Fruit fly (Drosophila melanogaster) whole organism, embryonic: ENCODE results near the gene tub.

Experiments
- Atf6 ChIP-seq: fragments of 200-800 bp; sonication (Bioruptor generic); IDR thresholded peaks from 2 replicates; pipeline ENCODE4 v1.3.6; 2022; ENCODE audit warnings: missing biosample characterization, missing genetic modification characterization
- Awh ChIP-seq: fragments of 200-800 bp; sonication (Bioruptor generic); IDR thresholded peaks from 2 replicates; pipeline ENCODE4, ENCODE4 v1.3.6; 2022; ENCODE audit warnings: missing biosample characterization, missing genetic modification characterization
- B-H1 ChIP-seq: fragments of 200-800 bp; sonication (Bioruptor generic); IDR thresholded peaks from 3 replicates; pipeline ENCODE4 v1.3.6; 2022; ENCODE audit warnings: missing biosample characterization, missing genetic modification characterization
- CG10431 ChIP-seq: fragments of 200-800 bp; sonication (Bioruptor generic); optimal IDR thresholded peaks from 3 replicates; lab custom pipeline; 2018; ENCODE audit warnings: missing biosample characterization, mild to moderate bottlenecking, missing genetic modification characterization
- CG11723 ChIP-seq: fragments of 200-800 bp; sonication (Bioruptor generic); optimal IDR thresholded peaks from 2 replicates; lab custom pipeline; 2017; ENCODE audit warnings: missing biosample characterization, mild to moderate bottlenecking, missing genetic modification characterization
- CG12391 ChIP-seq: fragments of 200-800 bp; sonication (Bioruptor generic); optimal IDR thresholded peaks from 3 replicates; lab custom pipeline; 2018; ENCODE audit warnings: missing biosample characterization, mild to moderate bottlenecking, missing genetic modification characterization, moderate library complexity
- CG13775 ChIP-seq: fragments of 200-800 bp; sonication (Bioruptor generic); optimal IDR thresholded peaks from 3 replicates; lab custom pipeline; 2017; ENCODE audit warnings: missing biosample characterization, mild to moderate bottlenecking, missing genetic modification characterization
- CG14965 ChIP-seq: fragments of 200-800 bp; sonication (Bioruptor generic); optimal IDR thresholded peaks from 2 replicates; lab custom pipeline; 2016; ENCODE audit warnings: missing biosample characterization, missing genetic modification characterization, borderline replicate concordance
- CG15073 ChIP-seq: fragments of 200-800 bp; sonication (Bioruptor generic); optimal IDR thresholded peaks from 2 replicates; lab custom pipeline; 2016; ENCODE audit warnings: missing biosample characterization, missing genetic modification characterization
- CG15269 ChIP-seq: fragments of 200-800 bp; sonication (Bioruptor generic); optimal IDR thresholded peaks from 2 replicates; lab custom pipeline; 2018; ENCODE audit warnings: missing biosample characterization, mild to moderate bottlenecking, missing genetic modification characterization, moderate library complexity
- CG1647 ChIP-seq: fragments of 200-800 bp; sonication (Bioruptor generic); optimal IDR thresholded peaks from 3 replicates; lab custom pipeline; 2016; ENCODE audit warnings: missing biosample characterization, missing genetic modification characterization
- CG17612 ChIP-seq: fragments of 200-800 bp; sonication (Bioruptor generic); IDR thresholded peaks from 2 replicates; pipeline ENCODE4 v1.3.6; 2022; ENCODE audit warnings: missing biosample characterization, missing genetic modification characterization
- CG17802 ChIP-seq: fragments of 200-800 bp; sonication (Bioruptor generic); optimal IDR thresholded peaks from 2 replicates; lab custom pipeline; 2018; ENCODE audit warnings: missing biosample characterization, mild to moderate bottlenecking, missing genetic modification characterization, moderate library complexity
- CG18599 ChIP-seq: fragments of 200-800 bp; sonication (Bioruptor generic); optimal IDR thresholded peaks from 3 replicates; lab custom pipeline; 2017; ENCODE audit warnings: missing biosample characterization, missing genetic modification characterization, mild to moderate bottlenecking, moderate library complexity, missing genetic modification reagents
- CG3838 ChIP-seq: fragments of 200-800 bp; sonication (Bioruptor generic); optimal IDR thresholded peaks from 3 replicates; lab custom pipeline; 2016; ENCODE audit warnings: missing biosample characterization, missing genetic modification characterization
- CG5245 ChIP-seq: fragments of 200-800 bp; sonication (Bioruptor generic); optimal IDR thresholded peaks from 3 replicates; lab custom pipeline; 2016; ENCODE audit warnings: missing biosample characterization, missing genetic modification characterization
- CG8089 ChIP-seq: fragments of 200-800 bp; sonication (Bioruptor generic); optimal IDR thresholded peaks from 3 replicates; lab custom pipeline; 2016; ENCODE audit warnings: missing biosample characterization, missing genetic modification characterization
- Dbx ChIP-seq: fragments of 200-800 bp; sonication (Bioruptor generic); IDR thresholded peaks from 3 replicates; pipeline ENCODE4 v1.3.6; 2022; ENCODE audit warnings: missing biosample characterization, missing genetic modification characterization
- Drgx ChIP-seq: fragments of 200-800 bp; sonication (Bioruptor generic); IDR thresholded peaks from 2 replicates; pipeline ENCODE4 v1.3.6; 2022; ENCODE audit warnings: missing biosample characterization, missing genetic modification characterization
- ERR ChIP-seq: fragments of 200-800 bp; sonication (Bioruptor generic); optimal IDR thresholded peaks from 2 replicates; lab custom pipeline; 2016; ENCODE audit warnings: missing biosample characterization, missing genetic modification characterization
- Gsc ChIP-seq: fragments of 200-800 bp; sonication (Bioruptor generic); IDR thresholded peaks from 2 replicates; pipeline ENCODE4 v1.3.6; 2022; ENCODE audit warnings: missing biosample characterization, missing genetic modification characterization
- HLHmδ ChIP-seq: fragments of 200-800 bp; sonication (Bioruptor generic); optimal IDR thresholded peaks from 2 replicates; lab custom pipeline; 2018; ENCODE audit warnings: missing biosample characterization, mild to moderate bottlenecking, missing genetic modification characterization, moderate library complexity
- Hey ChIP-seq: fragments of 200-800 bp; sonication (Bioruptor generic); optimal IDR thresholded peaks from 3 replicates; lab custom pipeline; 2018; ENCODE audit warnings: missing biosample characterization, mild to moderate bottlenecking, missing genetic modification characterization
- HmgD ChIP-seq: fragments of 200-800 bp; sonication (Bioruptor generic); optimal IDR thresholded peaks from 3 replicates; lab custom pipeline; 2016; ENCODE audit warnings: missing biosample characterization, missing genetic modification characterization
- Lpt ChIP-seq: fragments of >200 bp; optimal IDR thresholded peaks from 2 replicates; lab custom pipeline; 2018; ENCODE audit warnings: missing biosample characterization, missing genetic modification characterization
- Meics ChIP-seq: fragments of 200-800 bp; sonication (Bioruptor generic); optimal IDR thresholded peaks from 2 replicates; lab custom pipeline; 2017; ENCODE audit warnings: missing biosample characterization, mild to moderate bottlenecking, missing genetic modification characterization
- Pdp1 ChIP-seq, 2 experiments: fragments of 200-800 bp; sonication (Bioruptor generic); optimal IDR thresholded peaks; 3 replicates each; lab custom pipeline; 2016; ENCODE audit warnings: missing biosample characterization in 2 of 2, missing genetic modification characterization in 2 of 2, mild to moderate bottlenecking in 1 of 2, moderate library complexity in 1 of 2
- Taf1 ChIP-seq: fragments of 200-800 bp; sonication (Bioruptor generic); IDR thresholded peaks from 2 replicates; pipeline ENCODE4 v1.3.6; 2022; ENCODE audit warnings: missing biosample characterization, missing genetic modification characterization
- Vsx1 ChIP-seq: fragments of 200-800 bp; sonication (Bioruptor generic); optimal IDR thresholded peaks from 2 replicates; lab custom pipeline; 2017; ENCODE audit warnings: missing biosample characterization, mild to moderate bottlenecking, missing genetic modification characterization, missing genetic modification reagents
- al ChIP-seq: fragments of 200-800 bp; sonication (Bioruptor generic); IDR thresholded peaks from 2 replicates; pipeline ENCODE4 v1.3.6; 2022; ENCODE audit warnings: missing biosample characterization, missing genetic modification characterization
- az2 ChIP-seq: fragments of 200-800 bp; sonication (Bioruptor generic); optimal IDR thresholded peaks from 3 replicates; lab custom pipeline; 2016; ENCODE audit warnings: missing biosample characterization, missing genetic modification characterization
- bigmax ChIP-seq: fragments of 200-800 bp; sonication (Bioruptor generic); optimal IDR thresholded peaks from 2 replicates; lab custom pipeline; 2018; ENCODE audit warnings: missing biosample characterization, mild to moderate bottlenecking, missing genetic modification characterization
- bsh ChIP-seq, 2 experiments: fragments of 200-800 bp; sonication (Bioruptor generic); optimal IDR thresholded peaks; 2 replicates each; lab custom pipeline; 2017 to 2018; ENCODE audit warnings: mild to moderate bottlenecking in 2 of 2, missing biosample characterization in 2 of 2, missing genetic modification characterization in 2 of 2, moderate library complexity in 1 of 2
- chinmo ChIP-seq: fragments of 200-800 bp; sonication (Bioruptor generic); IDR thresholded peaks from 4 replicates; pipeline ENCODE4 v1.3.6; 2022; ENCODE audit warnings: missing biosample characterization, missing genetic modification characterization; ENCODE audit not compliant: partially characterized antibody
- dan ChIP-seq: fragments of 200-800 bp; sonication (Bioruptor generic); IDR thresholded peaks from 2 replicates; pipeline ENCODE4 v1.3.6; 2022; ENCODE audit warnings: missing biosample characterization, missing genetic modification characterization
- danr ChIP-seq: fragments of 200-800 bp; sonication (Bioruptor generic); IDR thresholded peaks from 2 replicates; pipeline ENCODE4 v1.3.6; 2022; ENCODE audit warnings: missing biosample characterization, missing genetic modification characterization
- dati ChIP-seq: fragments of 200-800 bp; sonication (Bioruptor generic); IDR thresholded peaks from 2 replicates; pipeline ENCODE4 v1.3.6; 2022; ENCODE audit warnings: missing biosample characterization, missing genetic modification characterization
- emc ChIP-seq: fragments of 200-800 bp; sonication (Bioruptor generic); optimal IDR thresholded peaks from 2 replicates; lab custom pipeline; 2016; ENCODE audit warnings: missing biosample characterization, missing genetic modification characterization
- fd102C ChIP-seq: fragments of 200-800 bp; sonication (Bioruptor generic); optimal IDR thresholded peaks from 2 replicates; lab custom pipeline; 2018; ENCODE audit warnings: missing biosample characterization, mild to moderate bottlenecking, missing genetic modification characterization, moderate library complexity
- fd3F ChIP-seq: fragments of 200-800 bp; sonication (Bioruptor generic); optimal IDR thresholded peaks from 2 replicates; lab custom pipeline; 2018; ENCODE audit warnings: missing biosample characterization, mild to moderate bottlenecking, missing genetic modification characterization, moderate library complexity
- kay ChIP-seq: fragments of 200-800 bp; sonication (Bioruptor generic); optimal IDR thresholded peaks from 2 replicates; lab custom pipeline; 2016; ENCODE audit warnings: missing biosample characterization, missing genetic modification characterization
- nom ChIP-seq: fragments of 200-800 bp; sonication (Bioruptor generic); optimal IDR thresholded peaks from 2 replicates; lab custom pipeline; 2017; ENCODE audit warnings: missing biosample characterization, missing genetic modification characterization, mild to moderate bottlenecking, moderate library complexity, missing genetic modification reagents
- pb ChIP-seq: fragments of 200-800 bp; sonication (Bioruptor generic); optimal IDR thresholded peaks from 3 replicates; lab custom pipeline; 2016; ENCODE audit warnings: missing biosample characterization, missing genetic modification characterization
- row ChIP-seq: fragments of 200-800 bp; sonication (Bioruptor generic); IDR thresholded peaks from 3 replicates; pipeline ENCODE4 v1.3.6; 2022; ENCODE audit warnings: missing biosample characterization, missing genetic modification characterization
- sens-2 ChIP-seq: fragments of 200-800 bp; sonication (Bioruptor generic); IDR thresholded peaks from 2 replicates; pipeline ENCODE4 v1.3.6; 2022; ENCODE audit warnings: missing biosample characterization, missing genetic modification characterization
- seq ChIP-seq: fragments of 200-800 bp; sonication (Bioruptor generic); IDR thresholded peaks from 2 replicates; pipeline ENCODE4 v1.3.6; 2022; ENCODE audit warnings: missing biosample characterization, missing genetic modification characterization
- sima ChIP-seq: fragments of 200-800 bp; sonication (Bioruptor generic); optimal IDR thresholded peaks from 2 replicates; lab custom pipeline; 2016; ENCODE audit warnings: missing biosample characterization, missing genetic modification characterization
- slou ChIP-seq: fragments of 200-800 bp; sonication (Bioruptor generic); optimal IDR thresholded peaks from 3 replicates; lab custom pipeline; 2016; ENCODE audit warnings: missing biosample characterization, missing genetic modification characterization
- sqz ChIP-seq: fragments of 200-800 bp; sonication (Bioruptor generic); optimal IDR thresholded peaks from 3 replicates; lab custom pipeline; 2018; ENCODE audit warnings: missing biosample characterization, mild to moderate bottlenecking, missing genetic modification characterization
- toy ChIP-seq: fragments of 200-800 bp; sonication (Bioruptor generic); IDR thresholded peaks from 2 replicates; pipeline ENCODE4 v1.3.6; 2022; ENCODE audit warnings: missing biosample characterization, missing genetic modification characterization

tub gene

dm6 chr3R:4433441-4434077 is 46.0 kb downstream of the tub start, which contains the start of the genes eIF3a and CG1074 (continued):
- TF ChIP-seq seq (GFP tag; lab: Robert Waterston, UW), result no peak
- peak; percentile 17; the same call in 1 of the 3 replicates for TF ChIP-seq B-H1 (GFP tag; lab: Robert Waterston, UW)
- TF ChIP-seq CG15269, result no peak
- peak; percentile 35 for TF ChIP-seq CG5245
- peak; percentile 63 for TF ChIP-seq row (GFP tag; lab: Robert Waterston, UW)
- peak; percentile 67 for TF ChIP-seq CG10431 (GFP tag; lab: Kevin White, UChicago)
- TF ChIP-seq CG14965 (GFP tag; lab: Kevin White, UChicago), result no peak
- peak; percentile 22; the same call in 1 of the 2 replicates for TF ChIP-seq Drgx (GFP tag; lab: Robert Waterston, UW)
- peak; percentile 92 for TF ChIP-seq HLHmδ
- TF ChIP-seq Pdp1 (GFP tag; optimal IDR thresholded peaks at IDR 0.05; lab: Kevin White, UChicago), result peak; percentile 63 to 72
- no peak for TF ChIP-seq danr (GFP tag; lab: Robert Waterston, UW)
- TF ChIP-seq Atf6 (GFP tag; lab: Robert Waterston, UW), result peak; percentile 66
- peak; percentile 81 for TF ChIP-seq Dbx (GFP tag; lab: Robert Waterston, UW)
- peak; percentile 56 for TF ChIP-seq pb (GFP tag; lab: Kevin White, UChicago)
- TF ChIP-seq Lpt (GFP tag; lab: Kevin White, UChicago), result no peak
- TF ChIP-seq emc (GFP tag; lab: Kevin White, UChicago), result peak; percentile 28
- no peak for TF ChIP-seq Taf1
- TF ChIP-seq fd3F, result peak; percentile 19
- TF ChIP-seq CG13775 (GFP tag; lab: Kevin White, UChicago), result peak; percentile 71
- TF ChIP-seq Gsc (GFP tag; lab: Robert Waterston, UW), result no peak
- no peak for TF ChIP-seq CG15073 (GFP tag; lab: Kevin White, UChicago)
- no peak for TF ChIP-seq sqz (GFP tag; lab: Kevin White, UChicago)
- peak; percentile 58 for TF ChIP-seq fd102C (GFP tag; lab: Kevin White, UChicago)
- TF ChIP-seq dati (GFP tag; lab: Robert Waterston, UW), result no peak
- TF ChIP-seq CG8089 (GFP tag; lab: Kevin White, UChicago), result peak; percentile 73
- TF ChIP-seq Hey (tag; lab: Kevin White, UChicago), result no peak
- TF ChIP-seq CG12391 (tag; lab: Kevin White, UChicago), result peak; percentile 66
- no peak for TF ChIP-seq dan
- no peak for TF ChIP-seq kay (GFP tag; lab: Kevin White, UChicago)
- TF ChIP-seq az2 (GFP tag; lab: Kevin White, UChicago), result peak; percentile 30
- TF ChIP-seq chinmo (GFP tag; lab: Robert Waterston, UW), result peak; percentile 97
- peak; percentile 68 for TF ChIP-seq ERR (GFP tag; lab: Kevin White, UChicago)
- peak; percentile 52 for TF ChIP-seq CG17802 (tag; lab: Kevin White, UChicago)
- TF ChIP-seq slou (GFP tag; lab: Kevin White, UChicago), result peak; percentile 6
- TF ChIP-seq sens-2 (GFP tag; lab: Robert Waterston, UW), result no peak
- TF ChIP-seq nom (GFP tag; lab: Kevin White, UChicago), result peak; percentile 83
- peak; percentile 47 for TF ChIP-seq CG1647 (GFP tag; lab: Kevin White, UChicago)
- peak; percentile 11 to 42 for TF ChIP-seq bsh (GFP tag; optimal IDR thresholded peaks at IDR 0.05; lab: Kevin White, UChicago)
- TF ChIP-seq CG11723, result peak; percentile 59
- peak; percentile 32; the same call in 1 of the 2 replicates for TF ChIP-seq Awh (GFP tag; lab: Robert Waterston, UW)
- peak; percentile 76 for TF ChIP-seq Meics
- peak; percentile 46 for TF ChIP-seq bigmax
- no peak for TF ChIP-seq Vsx1 (GFP tag; lab: Kevin White, UChicago)
- TF ChIP-seq HmgD, result peak; percentile 80
- peak; percentile 8 for TF ChIP-seq sima (GFP tag; lab: Kevin White, UChicago)
- peak; percentile 60 for TF ChIP-seq toy (GFP tag; lab: Robert Waterston, UW)
- TF ChIP-seq CG17612 (GFP tag; lab: Robert Waterston, UW), result no peak
- TF ChIP-seq CG3838, result no peak
- peak; percentile 21; the same call in 1 of the 2 replicates for TF ChIP-seq al (GFP tag; lab: Robert Waterston, UW)
- no peak for TF ChIP-seq CG18599
